Worm (Caenorhabditis elegans) whole organism, mixed stage, embryonic: ENCODE results near the gene dyc-1.

Experiments
- M03D4.4 ChIP-seq: sonication (generic microtip); optimal IDR thresholded peaks from 2 replicates; lab custom pipeline; 2017; ENCODE audit warnings: mild to moderate bottlenecking, missing genetic modification characterization, missing compliant biosample characterization
- bed-3 ChIP-seq: fragments of 200-800 bp; sonication (Bioruptor generic); optimal IDR thresholded peaks from 3 replicates; lab custom pipeline; 2018; ENCODE audit warnings: mild to moderate bottlenecking, missing genetic modification characterization, moderate library complexity, missing compliant biosample characterization
- blmp-1 ChIP-seq: fragments of 150-350 bp; optimal IDR thresholded peaks from 2 replicates; lab custom pipeline; 2014; ENCODE audit warnings: missing biosample characterization, missing genetic modification characterization
- ceh-39 ChIP-seq: fragments of 150-350 bp; optimal IDR thresholded peaks from 2 replicates; lab custom pipeline; 2014; ENCODE audit warnings: missing biosample characterization, missing genetic modification characterization
- ceh-43 ChIP-seq: fragments of 200-800 bp; sonication (Bioruptor generic); optimal IDR thresholded peaks from 2 replicates; lab custom pipeline; 2018; ENCODE audit warnings: mild to moderate bottlenecking, missing genetic modification characterization, moderate library complexity, missing compliant biosample characterization
- ceh-83 ChIP-seq: fragments of 200-800 bp; sonication (Bioruptor generic); optimal IDR thresholded peaks from 2 replicates; lab custom pipeline; 2018; ENCODE audit warnings: mild to moderate bottlenecking, missing genetic modification characterization, missing compliant biosample characterization
- ces-1 ChIP-seq: fragments of 150-350 bp; optimal IDR thresholded peaks from 2 replicates; lab custom pipeline; 2014; ENCODE audit warnings: missing biosample characterization, missing genetic modification reagents, missing genetic modification characterization
- cnd-1 ChIP-seq: fragments of 200-800 bp; sonication (Bioruptor generic); optimal IDR thresholded peaks from 2 replicates; lab custom pipeline; 2018; ENCODE audit warnings: mild to moderate bottlenecking, missing genetic modification characterization, missing compliant biosample characterization
- drap-1 ChIP-seq: fragments of 200-800 bp; sonication (Bioruptor generic); optimal IDR thresholded peaks from 3 replicates; lab custom pipeline; 2018; ENCODE audit warnings: mild to moderate bottlenecking, missing genetic modification characterization, missing compliant biosample characterization
- elt-1 ChIP-seq: sonication (generic microtip); optimal IDR thresholded peaks from 2 replicates; lab custom pipeline; 2017; ENCODE audit warnings: missing genetic modification characterization, mild to moderate bottlenecking, missing compliant biosample characterization, antibody characterized with exemption, moderate library complexity, borderline replicate concordance; ENCODE audit not compliant: insufficient read depth
- elt-3 ChIP-seq: fragments of 150-350 bp; optimal IDR thresholded peaks from 2 replicates; lab custom pipeline; 2014; ENCODE audit warnings: missing biosample characterization, missing genetic modification characterization
- flh-1 ChIP-seq: fragments of 200-800 bp; sonication (Bioruptor generic); optimal IDR thresholded peaks from 2 replicates; lab custom pipeline; 2018; ENCODE audit warnings: mild to moderate bottlenecking, missing genetic modification characterization, moderate library complexity, missing compliant biosample characterization
- ham-2 ChIP-seq: fragments of 200-800 bp; sonication (Bioruptor generic); optimal IDR thresholded peaks from 2 replicates; lab custom pipeline; 2018; ENCODE audit warnings: mild to moderate bottlenecking, missing genetic modification characterization, missing compliant biosample characterization
- hlh-1 ChIP-seq: fragments of 150-350 bp; optimal IDR thresholded peaks from 2 replicates; lab custom pipeline; 2014; ENCODE audit warnings: missing biosample characterization, missing genetic modification reagents, missing genetic modification characterization
- lin-13 ChIP-seq: fragments of 150-350 bp; optimal IDR thresholded peaks from 2 replicates; lab custom pipeline; 2014; ENCODE audit warnings: missing biosample characterization, missing genetic modification characterization
- lin-32 ChIP-seq: fragments of 200-800 bp; sonication (Bioruptor generic); optimal IDR thresholded peaks from 2 replicates; lab custom pipeline; 2018; ENCODE audit warnings: mild to moderate bottlenecking, missing genetic modification characterization, missing compliant biosample characterization
- lsy-2 ChIP-seq: fragments of 150-350 bp; optimal IDR thresholded peaks from 2 replicates; lab custom pipeline; 2014; ENCODE audit warnings: missing biosample characterization, missing genetic modification characterization
- mab-5 ChIP-seq: fragments of 150-350 bp; optimal IDR thresholded peaks from 2 replicates; lab custom pipeline; 2014; ENCODE audit warnings: missing biosample characterization, missing genetic modification characterization
- mep-1 ChIP-seq: fragments of 150-350 bp; optimal IDR thresholded peaks from 2 replicates; lab custom pipeline; 2017; ENCODE audit warnings: missing biosample characterization, missing genetic modification reagents, missing genetic modification characterization, inconsistent platforms
- mls-2 ChIP-seq: sonication (generic microtip); optimal IDR thresholded peaks from 2 replicates; lab custom pipeline; 2016; ENCODE audit warnings: mild to moderate bottlenecking, missing genetic modification characterization, moderate library complexity, missing compliant biosample characterization
- nhr-12 ChIP-seq: fragments of 150-350 bp; optimal IDR thresholded peaks from 2 replicates; lab custom pipeline; 2014; ENCODE audit warnings: missing biosample characterization, missing genetic modification characterization
- nhr-2 ChIP-seq: fragments of 150-350 bp; optimal IDR thresholded peaks from 2 replicates; lab custom pipeline; 2014; ENCODE audit warnings: missing biosample characterization, missing genetic modification characterization
- nhr-237 ChIP-seq: fragments of 150-350 bp; optimal IDR thresholded peaks from 2 replicates; lab custom pipeline; 2014; ENCODE audit warnings: missing biosample characterization, missing genetic modification characterization
- nhr-28 ChIP-seq: fragments of 150-350 bp; optimal IDR thresholded peaks from 2 replicates; lab custom pipeline; 2014; ENCODE audit warnings: missing biosample characterization, missing genetic modification characterization
- nhr-76 ChIP-seq: sonication (generic microtip); optimal IDR thresholded peaks from 2 replicates; lab custom pipeline; 2017; ENCODE audit warnings: missing biosample characterization, missing genetic modification characterization
- pha-4 ChIP-seq: fragments of 150-350 bp; optimal IDR thresholded peaks from 2 replicates; lab custom pipeline; 2018; ENCODE audit warnings: missing biosample characterization, missing genetic modification reagents, missing genetic modification characterization
- sem-2 ChIP-seq: fragments of 200-800 bp; sonication (Bioruptor generic); optimal IDR thresholded peaks from 2 replicates; lab custom pipeline; 2018; ENCODE audit warnings: mild to moderate bottlenecking, missing genetic modification characterization, missing compliant biosample characterization
- snpc-4 ChIP-seq: fragments of 150-350 bp; optimal IDR thresholded peaks from 2 replicates; lab custom pipeline; 2014; ENCODE audit warnings: missing biosample characterization, missing genetic modification characterization
- sptf-1 ChIP-seq: sonication (generic microtip); optimal IDR thresholded peaks from 2 replicates; lab custom pipeline; 2017; ENCODE audit warnings: mild to moderate bottlenecking, missing genetic modification characterization, moderate library complexity, missing compliant biosample characterization
- tbx-8 ChIP-seq: fragments of 200-800 bp; sonication (Bioruptor generic); optimal IDR thresholded peaks from 2 replicates; lab custom pipeline; 2018; ENCODE audit warnings: mild to moderate bottlenecking, missing genetic modification characterization, moderate library complexity, missing compliant biosample characterization
- unc-120 ChIP-seq: sonication (generic microtip); optimal IDR thresholded peaks from 2 replicates; lab custom pipeline; 2017; ENCODE audit warnings: missing genetic modification characterization, missing compliant biosample characterization; ENCODE audit not compliant: poor library complexity, severe bottlenecking
- unc-39 ChIP-seq: fragments of 150-350 bp; optimal IDR thresholded peaks from 2 replicates; lab custom pipeline; 2014; ENCODE audit warnings: missing biosample characterization, missing genetic modification characterization
- unc-62 ChIP-seq: fragments of 150-350 bp; optimal IDR thresholded peaks from 2 replicates; lab custom pipeline; 2014; ENCODE audit warnings: missing biosample characterization, missing genetic modification reagents, missing genetic modification characterization
- zip-8 ChIP-seq: fragments of 150-350 bp; optimal IDR thresholded peaks from 2 replicates; lab custom pipeline; 2014; ENCODE audit warnings: missing biosample characterization, missing genetic modification characterization
- ztf-11 ChIP-seq: fragments of 150-350 bp; optimal IDR thresholded peaks from 2 replicates; lab custom pipeline; 2014; ENCODE audit warnings: missing biosample characterization, missing genetic modification characterization

dyc-1 gene

DNA sequence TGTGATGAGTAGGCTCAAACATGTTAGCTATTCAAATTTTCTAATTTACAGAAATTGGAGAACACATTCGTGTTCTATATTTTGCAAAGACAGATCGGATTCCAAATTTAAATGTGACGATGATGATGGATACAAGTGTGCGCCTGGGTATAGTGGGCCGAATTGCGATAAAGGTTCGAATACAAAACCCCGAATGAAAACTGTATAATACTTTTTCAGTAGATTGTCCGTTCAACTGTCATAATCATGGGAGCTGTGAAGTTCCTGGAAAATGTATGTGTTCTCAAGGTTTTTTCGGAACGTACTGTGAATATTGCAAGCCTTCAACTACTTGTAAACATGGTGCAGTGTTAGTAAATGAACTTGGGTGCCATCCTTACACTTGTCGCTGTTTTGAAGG lies 41.7 kb downstream of the dyc-1 start:
- TF ChIP-seq nhr-28 (tag; lab: Kevin White, UChicago) (no peak), unc-120 (tag; lab: Kevin White, UChicago) (no peak), lin-13 (tag; lab: Kevin White, UChicago) (no peak), blmp-1 (tag; lab: Kevin White, UChicago) (no peak), mep-1 (no peak), nhr-2 (no peak)

DNA sequence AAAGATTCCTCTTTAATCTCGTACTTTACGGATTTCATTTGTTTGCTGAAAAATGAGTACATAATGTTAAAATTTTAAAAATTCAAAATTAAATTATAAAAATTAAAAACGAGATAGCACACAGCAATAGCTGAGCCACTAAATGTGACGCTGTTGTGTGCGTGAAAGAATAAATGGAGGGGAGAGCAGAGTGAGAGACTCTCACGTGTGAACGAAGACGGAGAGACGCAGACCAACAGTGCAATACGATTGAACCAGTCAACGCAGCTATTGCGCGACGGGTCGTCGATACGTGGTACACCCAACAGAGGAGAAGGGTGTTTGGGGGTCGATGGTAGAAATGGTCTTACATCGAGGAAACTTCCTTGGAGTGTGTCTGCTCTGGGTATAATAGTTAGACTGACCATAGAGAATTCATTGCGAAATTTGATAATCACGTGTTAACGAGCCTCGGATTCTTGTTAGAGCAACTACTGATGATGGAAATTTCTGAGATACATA lies 49.3 kb downstream of the dyc-1 start, which contains the start of gene F16B12.4:
TSS of gene F16B12.4 (minus strand) at position 51 of the 501 bp plus-strand sequence.
- no peak for TF ChIP-seq unc-39 (tag; lab: Kevin White, UChicago)
- TF ChIP-seq blmp-1 (tag; lab: Kevin White, UChicago): no peak
- TF ChIP-seq pha-4 (tag; lab: Kevin White, UChicago): peak; percentile 14
- no peak for TF ChIP-seq ces-1 (GFP tag; lab: Kevin White, UChicago)
- TF ChIP-seq nhr-237: no peak

DNA sequence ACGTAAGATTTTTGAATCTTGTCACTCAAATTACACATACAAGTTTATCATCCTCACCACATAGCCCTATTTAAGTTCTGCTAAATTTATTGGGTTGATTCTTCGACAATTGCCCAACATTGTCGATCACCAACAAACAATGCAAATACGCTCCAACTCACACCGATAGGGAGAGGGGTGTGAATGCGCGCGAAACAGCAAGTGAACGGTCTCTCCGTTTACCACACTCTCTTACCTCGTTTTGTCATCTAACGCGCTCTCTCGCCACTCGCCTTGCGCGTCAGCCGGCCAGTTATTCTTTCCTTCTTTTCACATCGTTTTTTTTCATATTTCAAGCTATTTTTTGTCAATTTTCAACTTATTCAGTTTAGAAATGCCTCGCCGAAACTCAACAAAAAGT lies 52.7 kb downstream of the dyc-1 start, which contains the start of gene F16B12.6:
TSS of gene F16B12.6 (plus strand) at position 331 of the 400 bp plus-strand sequence.
- peak; percentile 93 for TF ChIP-seq pha-4 (tag; lab: Kevin White, UChicago)
- TF ChIP-seq blmp-1 (tag; lab: Kevin White, UChicago): no peak
- TF ChIP-seq sptf-1 (tag; lab: Kevin White, UChicago): peak; percentile 65
- TF ChIP-seq ceh-83: no peak
- TF ChIP-seq bed-3 (GFP tag; lab: Kevin White, UChicago): no peak
- no peak for TF ChIP-seq zip-8 (tag; lab: Kevin White, UChicago)
- no peak for TF ChIP-seq elt-1
- peak; percentile 87 for TF ChIP-seq lin-13 (tag; lab: Kevin White, UChicago)
- no peak for TF ChIP-seq mab-5 (tag; lab: Kevin White, UChicago)
- no peak for TF ChIP-seq sem-2 (GFP tag; lab: Kevin White, UChicago)
- TF ChIP-seq ham-2 (GFP tag; lab: Kevin White, UChicago): no peak
- peak; percentile 32 for TF ChIP-seq unc-120 (tag; lab: Kevin White, UChicago)
- TF ChIP-seq hlh-1: peak; percentile 75
- peak; percentile 21 for TF ChIP-seq M03D4.4 (tag; lab: Kevin White, UChicago)
- no peak for TF ChIP-seq nhr-76 (tag; lab: Kevin White, UChicago)
- TF ChIP-seq lsy-2 (tag; lab: Kevin White, UChicago): peak; percentile 72
- TF ChIP-seq drap-1 (GFP tag; lab: Kevin White, UChicago): peak; percentile 15
- TF ChIP-seq unc-39 (tag; lab: Kevin White, UChicago): no peak
- TF ChIP-seq elt-3 (tag; lab: Kevin White, UChicago): no peak
- TF ChIP-seq tbx-8 (GFP tag; lab: Kevin White, UChicago): peak; percentile 26
- TF ChIP-seq nhr-28 (tag; lab: Kevin White, UChicago): no peak
- TF ChIP-seq lin-32: no peak
- no peak for TF ChIP-seq nhr-12 (tag; lab: Kevin White, UChicago)
- TF ChIP-seq flh-1 (GFP tag; lab: Kevin White, UChicago): no peak
- TF ChIP-seq snpc-4 (tag; lab: Kevin White, UChicago): no peak
- no peak for TF ChIP-seq cnd-1
- peak; percentile 94 for TF ChIP-seq ceh-39 (tag; lab: Kevin White, UChicago)
- peak; percentile 86 for TF ChIP-seq mep-1
- TF ChIP-seq ces-1 (GFP tag; lab: Kevin White, UChicago): peak; percentile 39
- TF ChIP-seq ceh-43: no peak
- TF ChIP-seq ztf-11 (tag; lab: Kevin White, UChicago): no peak
- peak; percentile 26 for TF ChIP-seq mls-2 (tag; lab: Kevin White, UChicago)
- TF ChIP-seq unc-62 (GFP tag; lab: Kevin White, UChicago): peak; percentile 52
- peak; percentile 57 for TF ChIP-seq nhr-237
- peak; percentile 58 for TF ChIP-seq nhr-2

DNA sequence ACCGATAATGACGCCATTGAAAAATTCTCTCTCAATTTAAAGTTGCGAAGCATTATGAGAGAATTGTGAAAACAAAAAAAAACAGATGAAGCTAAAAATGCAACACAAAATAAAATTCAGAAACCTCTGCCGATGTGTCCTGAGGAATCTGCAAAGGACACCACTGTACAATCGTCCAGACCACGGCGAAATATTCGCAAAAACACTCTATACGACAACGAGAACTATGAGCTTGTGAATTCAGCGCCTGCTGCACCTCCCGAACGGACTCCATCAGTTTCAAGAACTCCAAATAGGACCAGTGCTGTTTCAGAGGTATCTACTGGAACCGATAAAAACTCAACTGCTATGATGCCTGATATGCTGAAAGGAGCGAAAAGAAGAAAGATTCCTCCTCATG lies 53.1 kb downstream of the dyc-1 start:
- no peak for TF ChIP-seq nhr-76 (tag; lab: Kevin White, UChicago)
- TF ChIP-seq tbx-8 (GFP tag; lab: Kevin White, UChicago): no peak
- no peak for TF ChIP-seq cnd-1
- no peak for TF ChIP-seq hlh-1
- TF ChIP-seq M03D4.4 (tag; lab: Kevin White, UChicago): no peak
- TF ChIP-seq elt-1: no peak
- TF ChIP-seq sem-2 (GFP tag; lab: Kevin White, UChicago): no peak
- no peak for TF ChIP-seq unc-62 (GFP tag; lab: Kevin White, UChicago)
- TF ChIP-seq ceh-43: no peak
- TF ChIP-seq ceh-83: no peak
- TF ChIP-seq lin-32: no peak
- no peak for TF ChIP-seq zip-8 (tag; lab: Kevin White, UChicago)
